Worm (Caenorhabditis elegans): Measurements from ENCODE around the gene F17E9.16.

DNA sequence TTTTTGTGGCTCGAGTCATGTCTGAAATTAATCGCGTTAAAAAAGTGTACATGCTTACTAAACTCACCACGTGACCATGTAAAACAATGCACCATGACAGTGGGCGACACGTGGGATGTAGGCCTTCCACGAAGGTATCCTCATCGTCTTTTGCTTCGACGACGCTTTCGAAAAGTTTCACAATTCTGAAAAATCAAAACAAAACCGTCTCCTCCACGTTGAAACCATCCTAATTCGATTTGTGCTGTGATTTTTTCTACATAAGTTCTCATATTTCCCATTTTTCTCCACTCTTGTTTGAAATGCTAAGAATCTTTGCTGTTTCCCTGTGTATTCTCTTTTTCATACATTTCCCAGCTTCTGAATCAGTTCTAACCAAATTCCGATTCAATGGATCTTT is 2.4 kb downstream of the F17E9.16 start, which contains the start of gene F17E9.3:
- no peak for TF ChIP-seq zip-8 (tag; optimal IDR thresholded peaks at IDR 0.05)
- no peak for TF ChIP-seq nhr-76 (tag; optimal IDR thresholded peaks at IDR 0.05)

All from whole organism, mixed stage, embryonic.